Worm (Caenorhabditis elegans) whole organism, mixed stage, embryonic: Measurements from ENCODE around the gene Y75B12B.3.

Experiments
- bed-3 ChIP-seq: fragments of 200-800 bp; sonication (Bioruptor generic); optimal IDR thresholded peaks from 3 replicates; lab custom pipeline; 2018; ENCODE audit warnings: mild to moderate bottlenecking, missing genetic modification characterization, moderate library complexity, missing compliant biosample characterization
- blmp-1 ChIP-seq: fragments of 150-350 bp; optimal IDR thresholded peaks from 2 replicates; lab custom pipeline; 2014; ENCODE audit warnings: missing biosample characterization, missing genetic modification characterization
- ceh-39 ChIP-seq: fragments of 150-350 bp; optimal IDR thresholded peaks from 2 replicates; lab custom pipeline; 2014; ENCODE audit warnings: missing biosample characterization, missing genetic modification characterization
- ceh-43 ChIP-seq: fragments of 200-800 bp; sonication (Bioruptor generic); optimal IDR thresholded peaks from 2 replicates; lab custom pipeline; 2018; ENCODE audit warnings: mild to moderate bottlenecking, missing genetic modification characterization, moderate library complexity, missing compliant biosample characterization
- ham-2 ChIP-seq: fragments of 200-800 bp; sonication (Bioruptor generic); optimal IDR thresholded peaks from 2 replicates; lab custom pipeline; 2018; ENCODE audit warnings: mild to moderate bottlenecking, missing genetic modification characterization, missing compliant biosample characterization
- nhr-12 ChIP-seq: fragments of 150-350 bp; optimal IDR thresholded peaks from 2 replicates; lab custom pipeline; 2014; ENCODE audit warnings: missing biosample characterization, missing genetic modification characterization
- nhr-2 ChIP-seq: fragments of 150-350 bp; optimal IDR thresholded peaks from 2 replicates; lab custom pipeline; 2014; ENCODE audit warnings: missing biosample characterization, missing genetic modification characterization
- nhr-237 ChIP-seq: fragments of 150-350 bp; optimal IDR thresholded peaks from 2 replicates; lab custom pipeline; 2014; ENCODE audit warnings: missing biosample characterization, missing genetic modification characterization
- nhr-28 ChIP-seq: fragments of 150-350 bp; optimal IDR thresholded peaks from 2 replicates; lab custom pipeline; 2014; ENCODE audit warnings: missing biosample characterization, missing genetic modification characterization
- snpc-4 ChIP-seq: fragments of 150-350 bp; optimal IDR thresholded peaks from 2 replicates; lab custom pipeline; 2014; ENCODE audit warnings: missing biosample characterization, missing genetic modification characterization
- sptf-1 ChIP-seq: sonication (generic microtip); optimal IDR thresholded peaks from 2 replicates; lab custom pipeline; 2017; ENCODE audit warnings: mild to moderate bottlenecking, missing genetic modification characterization, moderate library complexity, missing compliant biosample characterization
- unc-120 ChIP-seq: sonication (generic microtip); optimal IDR thresholded peaks from 2 replicates; lab custom pipeline; 2017; ENCODE audit warnings: missing genetic modification characterization, missing compliant biosample characterization; ENCODE audit not compliant: poor library complexity, severe bottlenecking
- unc-62 ChIP-seq: fragments of 150-350 bp; optimal IDR thresholded peaks from 2 replicates; lab custom pipeline; 2014; ENCODE audit warnings: missing biosample characterization, missing genetic modification reagents, missing genetic modification characterization
- zip-8 ChIP-seq: fragments of 150-350 bp; optimal IDR thresholded peaks from 2 replicates; lab custom pipeline; 2014; ENCODE audit warnings: missing biosample characterization, missing genetic modification characterization

DNA sequence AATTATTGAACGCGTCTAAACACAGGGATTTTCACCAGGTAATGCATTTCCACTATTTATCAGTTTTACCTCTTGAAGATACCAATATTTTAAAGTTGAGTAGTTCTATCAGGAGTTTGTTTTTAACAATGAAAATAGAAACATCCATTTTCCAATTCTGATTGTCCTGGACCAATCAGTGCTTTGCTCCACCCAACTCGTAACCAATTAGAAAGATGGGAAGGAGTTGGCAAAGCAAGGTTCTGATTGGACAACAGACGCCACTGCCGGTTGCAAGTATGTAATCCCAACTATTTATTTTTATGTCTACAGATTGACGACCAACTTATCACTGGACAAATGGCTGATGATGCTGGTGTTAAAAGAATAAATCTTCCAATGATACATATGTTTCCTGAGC is 35.9 kb downstream of the Y75B12B.3 start:
- no peak for TF ChIP-seq bed-3
- no peak for TF ChIP-seq ham-2
- TF ChIP-seq unc-62 (GFP tag; lab: Kevin White, UChicago) = no peak
- no peak for TF ChIP-seq nhr-237 (tag; lab: Kevin White, UChicago)
- TF ChIP-seq snpc-4 (tag; lab: Kevin White, UChicago) = no peak
- no peak for TF ChIP-seq unc-120 (tag; lab: Kevin White, UChicago)
- no peak for TF ChIP-seq ceh-43 (GFP tag; lab: Kevin White, UChicago)
- no peak for TF ChIP-seq blmp-1 (tag; lab: Kevin White, UChicago)
- TF ChIP-seq sptf-1 (tag; lab: Kevin White, UChicago) = no peak
- TF ChIP-seq nhr-28 (tag; lab: Kevin White, UChicago) = no peak
- no peak for TF ChIP-seq nhr-2 (tag; lab: Kevin White, UChicago)
- no peak for TF ChIP-seq zip-8
- TF ChIP-seq ceh-39 (tag; lab: Kevin White, UChicago) = no peak
- TF ChIP-seq nhr-12 (tag; lab: Kevin White, UChicago) = no peak
